Fruit fly (Drosophila melanogaster): ENCODE results near the gene CG11755.

CG11755 gene

dm6 chr3R:8711890-8712449 is 35.3 kb downstream of the CG11755 start:
- TF ChIP-seq psq (optimal IDR thresholded peaks at IDR 0.05) (no peak), ttk (optimal IDR thresholded peaks at IDR 0.05) (no peak), Myc (optimal IDR thresholded peaks at IDR 0.05) (no peak), h (optimal IDR thresholded peaks at IDR 0.05) (no peak), insv (optimal IDR thresholded peaks at IDR 0.05) (no peak), Sin3A (optimal IDR thresholded peaks at IDR 0.05) (no peak)

DNA sequence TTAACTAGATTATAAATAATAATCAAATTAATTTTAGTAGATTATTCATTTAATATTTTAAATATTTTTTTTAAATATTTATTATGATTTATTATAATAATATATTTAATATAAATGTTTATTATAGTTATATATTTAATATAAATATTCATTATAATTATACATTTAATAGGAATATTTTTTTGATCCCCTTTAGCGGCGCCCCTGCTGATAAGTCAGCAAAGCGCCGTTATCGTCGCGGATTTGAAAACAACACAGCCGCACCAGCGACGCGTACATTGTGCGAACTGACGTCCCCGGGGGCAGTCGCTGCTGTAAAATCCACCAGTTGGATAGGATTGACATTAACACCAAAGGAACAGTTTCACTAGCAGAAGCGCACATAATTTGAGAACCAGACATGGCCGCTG is 36.0 kb downstream of the CG11755 start, which contains the start of gene CG8112:
Gene CG8112 (plus strand): TSS at position 212 of the 410 bp plus-strand sequence.
- no peak for TF ChIP-seq h (optimal IDR thresholded peaks at IDR 0.05)
- no peak for TF ChIP-seq psq (optimal IDR thresholded peaks at IDR 0.05)
- TF ChIP-seq insv (optimal IDR thresholded peaks at IDR 0.05) = no peak
- TF ChIP-seq Myc (optimal IDR thresholded peaks at IDR 0.05) = no peak
- TF ChIP-seq ttk (optimal IDR thresholded peaks at IDR 0.05) = no peak
- TF ChIP-seq Sin3A (optimal IDR thresholded peaks at IDR 0.05) = no peak

dm6 chr3R:8715371-8715770 is 38.7 kb downstream of the CG11755 start:
- no peak for TF ChIP-seq insv (optimal IDR thresholded peaks at IDR 0.05)
- no peak for TF ChIP-seq h (optimal IDR thresholded peaks at IDR 0.05)
- TF ChIP-seq Myc (optimal IDR thresholded peaks at IDR 0.05) = no peak
- TF ChIP-seq psq (optimal IDR thresholded peaks at IDR 0.05) = no peak
- TF ChIP-seq Sin3A (optimal IDR thresholded peaks at IDR 0.05) = no peak
- TF ChIP-seq ttk (optimal IDR thresholded peaks at IDR 0.05) = no peak

DNA sequence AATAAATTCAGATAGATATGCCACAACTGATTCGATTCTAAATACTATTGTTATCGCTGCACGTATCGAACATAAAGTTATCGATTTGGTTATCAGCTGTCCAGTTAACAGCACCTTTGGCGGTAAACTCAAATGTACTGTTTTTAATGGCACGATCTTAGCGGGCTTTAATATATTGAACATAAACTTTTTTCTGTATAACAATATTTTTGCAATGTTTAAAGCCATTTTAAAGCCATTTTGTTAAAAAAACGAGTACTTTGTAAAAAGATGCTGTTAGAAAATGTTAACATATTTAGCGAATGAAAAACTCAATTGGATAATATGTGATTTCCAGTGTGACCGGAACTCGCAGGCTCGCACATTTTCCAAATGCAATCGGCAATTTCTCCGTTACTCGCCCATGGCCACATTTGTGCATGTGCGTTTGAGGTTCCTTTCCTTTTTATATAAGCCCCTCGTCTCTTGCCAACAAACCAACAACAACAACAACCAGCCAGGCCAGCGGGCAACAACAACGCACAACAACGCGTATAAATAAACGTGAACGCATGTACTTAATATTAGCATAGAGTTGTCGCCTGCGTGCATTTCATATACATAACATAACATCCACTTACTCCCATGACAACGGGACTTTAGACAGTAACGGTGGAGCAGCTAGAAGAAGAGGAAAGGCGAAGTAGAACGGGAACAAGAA is 39.3 kb downstream of the CG11755 start, which contains the start of gene TMEM216:
Gene TMEM216 (plus strand): TSS at position 393 of the 700 bp plus-strand sequence.
- TF ChIP-seq ttk (optimal IDR thresholded peaks at IDR 0.05) = no peak
- TF ChIP-seq insv (optimal IDR thresholded peaks at IDR 0.05) = no peak
- no peak for TF ChIP-seq h (optimal IDR thresholded peaks at IDR 0.05)
- no peak for TF ChIP-seq psq (optimal IDR thresholded peaks at IDR 0.05)
- TF ChIP-seq Myc (optimal IDR thresholded peaks at IDR 0.05) = no peak
- TF ChIP-seq Sin3A (optimal IDR thresholded peaks at IDR 0.05) = no peak

dm6 chr3R:8716551-8716879 is 39.8 kb downstream of the CG11755 start:
- no peak for TF ChIP-seq ttk (optimal IDR thresholded peaks at IDR 0.05)
- TF ChIP-seq h (optimal IDR thresholded peaks at IDR 0.05) = no peak
- TF ChIP-seq insv (optimal IDR thresholded peaks at IDR 0.05) = no peak
- no peak for TF ChIP-seq psq (optimal IDR thresholded peaks at IDR 0.05)

DNA sequence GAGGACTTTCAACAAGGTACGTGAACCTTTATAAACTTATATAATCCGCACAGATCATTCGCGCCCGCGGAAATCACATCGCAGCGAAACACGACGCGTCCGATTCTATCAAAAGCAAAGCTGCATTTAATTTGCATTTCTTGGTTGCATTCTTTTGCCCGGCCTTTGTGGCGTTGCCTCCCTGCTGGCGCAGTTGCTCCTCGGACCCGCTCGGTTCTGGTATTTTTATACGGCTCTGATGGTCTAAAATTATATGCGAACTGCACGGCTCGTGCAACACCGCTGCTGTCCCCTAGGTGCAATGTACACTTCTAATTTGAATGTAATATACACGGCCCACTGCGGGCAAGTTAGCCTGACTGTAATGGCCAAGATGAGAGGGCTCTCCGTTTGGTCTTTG is 41.6 kb downstream of the CG11755 start, which contains the start of gene Cks85A:
Gene Cks85A (minus strand): TSS at position 101 of the 400 bp plus-strand sequence.
- no peak for TF ChIP-seq h (optimal IDR thresholded peaks at IDR 0.05)
- no peak for TF ChIP-seq psq (optimal IDR thresholded peaks at IDR 0.05)
- no peak for TF ChIP-seq Myc (optimal IDR thresholded peaks at IDR 0.05)
- no peak for TF ChIP-seq ttk (optimal IDR thresholded peaks at IDR 0.05)
- TF ChIP-seq Sin3A (optimal IDR thresholded peaks at IDR 0.05) = no peak
- TF ChIP-seq insv (optimal IDR thresholded peaks at IDR 0.05) = no peak

- TF ChIP-seq insv (optimal IDR thresholded peaks at IDR 0.05) (no peak), ttk (optimal IDR thresholded peaks at IDR 0.05) (no peak), psq (optimal IDR thresholded peaks at IDR 0.05) (no peak), Sin3A (optimal IDR thresholded peaks at IDR 0.05) (no peak), h (optimal IDR thresholded peaks at IDR 0.05) (no peak), Myc (optimal IDR thresholded peaks at IDR 0.05) (no peak)
These were observed 42.2 kb downstream of the CG11755 start, which contains the start of gene CG11760 for dm6 chr3R:8718898-8719297. CG11760 (plus strand) TSS chr3R:8719198.

- TF ChIP-seq h (optimal IDR thresholded peaks at IDR 0.05) = no peak
- TF ChIP-seq psq (optimal IDR thresholded peaks at IDR 0.05) = no peak
- TF ChIP-seq Sin3A (optimal IDR thresholded peaks at IDR 0.05) = no peak
- no peak for TF ChIP-seq insv (optimal IDR thresholded peaks at IDR 0.05)
- TF ChIP-seq Myc (optimal IDR thresholded peaks at IDR 0.05) = no peak
- TF ChIP-seq ttk (optimal IDR thresholded peaks at IDR 0.05) = no peak
These were observed 44.4 kb downstream of the CG11755 start, which contains the start of gene CG8136 for dm6 chr3R:8721071-8721470. CG8136 (plus strand) TSS chr3R:8721371.

DNA sequence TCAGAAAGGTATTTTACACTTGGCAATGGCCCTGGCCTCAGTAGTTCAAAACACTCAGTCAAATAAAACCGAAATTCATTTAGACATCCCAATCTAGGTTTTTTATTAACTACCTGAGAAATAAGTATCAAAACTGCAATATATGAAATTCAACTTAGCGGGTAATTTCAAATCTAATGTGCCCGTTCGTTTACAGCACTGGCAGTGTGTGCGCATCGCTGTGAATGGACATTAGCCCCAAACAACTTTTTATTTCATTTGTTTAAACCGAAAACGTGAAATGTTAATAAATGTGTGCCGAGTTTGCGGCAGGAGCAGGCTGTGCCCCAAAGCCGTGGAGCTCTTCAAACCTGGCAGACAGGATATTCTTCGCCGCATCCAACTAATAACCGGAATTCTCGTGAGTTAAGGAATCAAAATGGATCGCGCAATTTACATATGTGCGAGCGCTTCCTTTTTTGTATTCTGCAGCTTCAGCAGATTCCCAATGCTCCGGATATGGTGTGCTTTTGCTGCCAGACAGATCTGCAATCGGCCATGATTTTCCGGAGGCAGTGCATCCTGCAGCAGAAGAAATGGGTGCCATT is 46.3 kb downstream of the CG11755 start, which contains the start of gene nom:
Gene nom (plus strand): TSS at position 213 of the 587 bp plus-strand sequence.
- TF ChIP-seq Sin3A (optimal IDR thresholded peaks at IDR 0.05) (no peak), ttk (optimal IDR thresholded peaks at IDR 0.05) (no peak), h (optimal IDR thresholded peaks at IDR 0.05) (no peak), psq (optimal IDR thresholded peaks at IDR 0.05) (no peak), insv (optimal IDR thresholded peaks at IDR 0.05) (no peak), Myc (optimal IDR thresholded peaks at IDR 0.05) (no peak)

DNA sequence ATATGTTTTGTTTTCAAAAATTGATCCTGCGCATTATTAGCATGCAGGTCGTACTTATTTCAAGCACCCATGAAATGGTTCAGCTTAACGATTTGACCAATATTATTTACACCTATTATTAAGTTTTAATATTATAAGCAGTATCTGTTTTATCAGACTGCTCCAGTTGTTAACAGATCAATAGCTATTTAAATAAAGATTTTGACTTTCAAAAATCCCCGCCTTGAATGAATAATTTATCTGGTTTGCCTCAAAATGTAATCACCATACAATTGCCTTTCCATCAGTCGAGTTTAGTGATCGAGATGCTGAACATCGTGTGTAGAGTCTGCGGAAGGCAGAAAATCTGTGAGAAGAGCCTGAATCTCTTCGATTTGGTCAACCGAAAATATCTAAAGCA is 48.5 kb downstream of the CG11755 start, which contains the start of gene ouib:
Gene ouib (plus strand): TSS at position 301 of the 400 bp plus-strand sequence.
- no peak for TF ChIP-seq psq (optimal IDR thresholded peaks at IDR 0.05)
- TF ChIP-seq Sin3A (optimal IDR thresholded peaks at IDR 0.05) = no peak
- no peak for TF ChIP-seq insv (optimal IDR thresholded peaks at IDR 0.05)
- no peak for TF ChIP-seq Myc (optimal IDR thresholded peaks at IDR 0.05)
- TF ChIP-seq ttk (optimal IDR thresholded peaks at IDR 0.05) = no peak
- no peak for TF ChIP-seq h (optimal IDR thresholded peaks at IDR 0.05)

DNA sequence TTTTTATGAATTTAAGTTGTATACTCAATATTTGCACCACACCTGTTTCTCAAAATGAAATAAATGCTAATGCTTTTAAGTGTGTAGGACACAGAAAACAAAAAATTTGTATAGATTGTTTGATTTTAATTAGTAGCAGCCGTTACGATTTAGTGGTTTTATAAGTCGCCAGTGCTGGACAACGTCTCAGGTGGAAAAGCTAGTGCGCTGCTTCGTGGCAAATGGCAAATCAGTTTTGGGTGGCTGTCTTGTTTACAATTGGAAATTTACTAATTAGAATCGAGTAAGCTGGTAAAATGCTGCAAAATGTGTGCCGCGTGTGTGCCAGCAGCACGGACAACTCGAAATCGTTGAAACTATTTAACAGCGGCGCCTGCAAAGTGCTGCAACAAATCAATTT is 49.9 kb downstream of the CG11755 start, which contains the start of gene CG8159:
Gene CG8159 (plus strand): TSS at position 223 of the 400 bp plus-strand sequence.
- TF ChIP-seq insv (optimal IDR thresholded peaks at IDR 0.05) (no peak), psq (optimal IDR thresholded peaks at IDR 0.05) (no peak), Myc (optimal IDR thresholded peaks at IDR 0.05) (no peak), ttk (optimal IDR thresholded peaks at IDR 0.05) (no peak), h (optimal IDR thresholded peaks at IDR 0.05) (no peak), Sin3A (optimal IDR thresholded peaks at IDR 0.05) (no peak)
